Fruit fly (Drosophila melanogaster): ENCODE results near the gene CG41562.
"Not testable (repeated sequence)": the region's sequence is repeated elsewhere in the genome, so short reads cannot be mapped to it uniquely, and the experiment has no call there.

dm6 chrX:22246300-22246699 lies 5.1 kb upstream of the CG41562 start, which contains the start of gene CG46522:
- TF ChIP-seq Dll (optimal IDR thresholded peaks at IDR 0.05); CG8478 (optimal IDR thresholded peaks at IDR 0.05); psq (optimal IDR thresholded peaks at IDR 0.05); usp (GFP tag; optimal IDR thresholded peaks at IDR 0.05); pan (optimal IDR thresholded peaks at IDR 0.05); EcR (GFP tag; optimal IDR thresholded peaks at IDR 0.05): not testable (repeated sequence)

All from whole organism.